Fruit fly (Drosophila melanogaster) whole organism, prepupa: ENCODE data around the gene CG13043.

Source experiments
- CG16779 ChIP-seq: fragments of 200-800 bp; sonication (Bioruptor generic); optimal IDR thresholded peaks from 3 replicates; lab custom pipeline; 2017; ENCODE audit warnings: missing biosample characterization, mild to moderate bottlenecking, missing genetic modification characterization
- CG34406 ChIP-seq: fragments of 200-800 bp; sonication (Bioruptor generic); optimal IDR thresholded peaks from 3 replicates; lab custom pipeline; 2016; ENCODE audit warnings: missing biosample characterization, missing genetic modification characterization
- Hr39 ChIP-seq: fragments of 200-800 bp; sonication (Bioruptor generic); optimal IDR thresholded peaks from 2 replicates; lab custom pipeline; 2016; ENCODE audit warnings: missing biosample characterization, missing genetic modification characterization
- acj6 ChIP-seq: fragments of 200-800 bp; sonication (Bioruptor generic); optimal IDR thresholded peaks from 3 replicates; lab custom pipeline; 2016; ENCODE audit warnings: missing biosample characterization, missing genetic modification characterization
- fd59A ChIP-seq: fragments of 200-800 bp; sonication (Bioruptor generic); optimal IDR thresholded peaks from 2 replicates; lab custom pipeline; 2017; ENCODE audit warnings: missing biosample characterization, mild to moderate bottlenecking, missing genetic modification characterization, missing genetic modification reagents
- svp ChIP-seq: fragments of 200-800 bp; sonication (Bioruptor generic); peaks from one replicate; lab custom pipeline; 2016; ENCODE audit warnings: missing biosample characterization, missing genetic modification characterization

dm6 chr3L:16263043-16263442 lies 42.6 kb downstream of the CG13043 start, which contains the start of gene CG13070:
- TF ChIP-seq fd59A (GFP tag; lab: Kevin White, UChicago) (no peak), CG34406 (GFP tag; lab: Kevin White, UChicago) (no peak), acj6 (GFP tag; lab: Kevin White, UChicago) (no peak), svp (GFP tag; lab: Kevin White, UChicago) (no peak), CG16779 (tag; lab: Kevin White, UChicago) (no peak), Hr39 (GFP tag; lab: Kevin White, UChicago) (no peak)
